Fruit fly (Drosophila melanogaster) whole organism, pupa: ENCODE results near the gene AhcyL2.

Experiments used
- CG10348 ChIP-seq: fragments of 200-800 bp; sonication (Bioruptor generic); IDR thresholded peaks from 2 replicates; pipeline ENCODE4 v1.3.6; 2022; ENCODE audit warnings: missing biosample characterization, missing genetic modification characterization
- CG12605 ChIP-seq: fragments of 200-800 bp; sonication (Bioruptor generic); IDR thresholded peaks from 2 replicates; pipeline ENCODE4 v1.3.6; 2022; ENCODE audit warnings: missing biosample characterization, missing genetic modification characterization
- CG13204 ChIP-seq: fragments of 200-800 bp; sonication (Bioruptor generic); optimal IDR thresholded peaks from 2 replicates; lab custom pipeline; 2018; ENCODE audit warnings: missing biosample characterization, mild to moderate bottlenecking, missing genetic modification characterization, moderate library complexity
- CG14655 ChIP-seq: fragments of 200-800 bp; sonication (Bioruptor generic); optimal IDR thresholded peaks from 3 replicates; lab custom pipeline; 2017; ENCODE audit warnings: mild to moderate bottlenecking, missing biosample characterization, missing genetic modification reagents, missing genetic modification characterization
- CG15710 ChIP-seq: fragments of 200-800 bp; sonication (Bioruptor generic); optimal IDR thresholded peaks from 2 replicates; lab custom pipeline; 2018; ENCODE audit warnings: missing biosample characterization, mild to moderate bottlenecking, missing genetic modification characterization, moderate library complexity
- CG17806 ChIP-seq: fragments of 200-800 bp; sonication (Bioruptor generic); optimal IDR thresholded peaks from 2 replicates; lab custom pipeline; 2018; ENCODE audit warnings: missing biosample characterization, mild to moderate bottlenecking, missing genetic modification characterization, moderate library complexity
- CG32121 ChIP-seq: fragments of 200-800 bp; sonication (Bioruptor generic); IDR thresholded peaks from 2 replicates; pipeline ENCODE4 v1.3.6; 2022; ENCODE audit warnings: missing biosample characterization, missing genetic modification characterization
- CG34367 ChIP-seq: fragments of 200-800 bp; sonication (Bioruptor generic); optimal IDR thresholded peaks from 2 replicates; lab custom pipeline; 2018; ENCODE audit warnings: missing biosample characterization, mild to moderate bottlenecking, missing genetic modification characterization
- CG4496 ChIP-seq: fragments of 200-800 bp; sonication (Bioruptor generic); IDR thresholded peaks from 3 replicates; pipeline ENCODE4 v1.3.6; 2022; ENCODE audit warnings: missing biosample characterization, missing genetic modification characterization
- CG8159 ChIP-seq: fragments of 200-800 bp; sonication (Bioruptor generic); optimal IDR thresholded peaks from 3 replicates; lab custom pipeline; 2018; ENCODE audit warnings: missing biosample characterization, mild to moderate bottlenecking, missing genetic modification characterization, moderate library complexity
- CG8301 ChIP-seq: fragments of 200-800 bp; sonication (Bioruptor generic); optimal IDR thresholded peaks from 2 replicates; lab custom pipeline; 2018; ENCODE audit warnings: missing biosample characterization, mild to moderate bottlenecking, missing genetic modification characterization
- CG9948 ChIP-seq: fragments of 200-800 bp; sonication (Bioruptor generic); optimal IDR thresholded peaks from 2 replicates; lab custom pipeline; 2018; ENCODE audit warnings: missing biosample characterization, mild to moderate bottlenecking, missing genetic modification characterization, moderate library complexity
- D1 ChIP-seq: fragments of 200-800 bp; sonication (Bioruptor generic); optimal IDR thresholded peaks from 2 replicates; lab custom pipeline; 2018; ENCODE audit warnings: missing biosample characterization, mild to moderate bottlenecking, missing genetic modification characterization, moderate library complexity
- EcR ChIP-seq: fragments of 200-800 bp; sonication (Bioruptor generic); optimal IDR thresholded peaks from 3 replicates; lab custom pipeline; 2019; ENCODE audit warnings: missing biosample characterization, missing genetic modification characterization, mild to moderate bottlenecking, moderate library complexity, missing genetic modification reagents
- Ets98B ChIP-seq: fragments of 200-800 bp; sonication (Bioruptor generic); IDR thresholded peaks from 2 replicates; pipeline ENCODE4 v1.3.6; 2022; ENCODE audit warnings: missing biosample characterization, missing genetic modification characterization
- Pif1A ChIP-seq: fragments of 200-800 bp; sonication (Bioruptor generic); optimal IDR thresholded peaks from 3 replicates; lab custom pipeline; 2016; ENCODE audit warnings: missing biosample characterization, missing genetic modification characterization
- Pif1B ChIP-seq: fragments of 200-800 bp; sonication (Bioruptor generic); optimal IDR thresholded peaks from 3 replicates; lab custom pipeline; 2016; ENCODE audit warnings: missing biosample characterization, missing genetic modification characterization
- Snoo ChIP-seq: fragments of 200-800 bp; sonication (Bioruptor generic); optimal IDR thresholded peaks from 3 replicates; lab custom pipeline; 2017; ENCODE audit warnings: missing biosample characterization, mild to moderate bottlenecking, missing genetic modification characterization, inconsistent platforms
- fd96Ca ChIP-seq: fragments of 200-800 bp; sonication (Bioruptor generic); IDR thresholded peaks from 3 replicates; pipeline ENCODE4 v1.3.6; 2022; ENCODE audit warnings: missing biosample characterization, missing genetic modification characterization
- gl ChIP-seq: fragments of 200-800 bp; sonication (Bioruptor generic); optimal IDR thresholded peaks from 2 replicates; lab custom pipeline; 2018; ENCODE audit warnings: missing biosample characterization, mild to moderate bottlenecking, missing genetic modification characterization
- rn ChIP-seq: fragments of 200-800 bp; sonication (Bioruptor generic); IDR thresholded peaks from 2 replicates; pipeline ENCODE4 v1.3.6; 2022; ENCODE audit warnings: missing biosample characterization, missing genetic modification characterization

AhcyL2 gene

DNA sequence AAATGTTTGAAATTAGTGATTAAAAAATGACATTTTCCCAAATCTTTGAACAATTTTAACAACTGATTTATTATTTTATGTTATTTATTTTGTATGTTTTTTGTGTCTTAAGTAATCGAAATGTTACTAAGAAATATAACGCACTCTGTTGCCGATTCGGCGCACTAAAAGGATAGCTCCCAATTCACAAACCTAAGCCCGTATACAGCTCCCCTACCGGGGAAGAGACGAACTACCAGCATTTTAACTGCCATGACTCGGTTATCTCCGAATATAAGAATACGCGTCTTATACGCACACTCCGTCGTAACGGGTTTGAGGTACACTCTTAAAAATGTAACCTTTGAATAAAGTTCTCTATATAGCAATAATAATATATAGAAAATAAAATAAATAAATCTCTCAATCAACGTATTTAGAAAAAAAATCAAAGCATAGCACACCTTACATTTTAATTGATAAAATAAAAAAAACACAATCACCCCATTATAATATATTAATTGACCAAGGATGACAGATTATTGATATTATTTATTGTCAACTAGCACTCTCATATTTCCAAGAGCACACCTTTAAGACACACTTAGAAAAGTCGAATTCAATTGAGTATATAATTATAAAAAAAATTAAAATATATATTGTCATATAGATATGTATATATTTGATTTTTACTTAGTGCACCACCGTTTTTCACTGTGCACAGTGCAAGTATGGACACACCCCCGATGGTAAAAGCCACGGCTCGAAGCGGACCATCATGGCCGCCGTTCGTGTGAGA lies 24.0 kb downstream of the AhcyL2 start:
- peak; percentile 85 for TF ChIP-seq CG9948 (tag; lab: Kevin White, UChicago)
- no peak for TF ChIP-seq CG12605 (GFP tag; lab: Robert Waterston, UW)
- no peak for TF ChIP-seq CG10348
- TF ChIP-seq CG15710: peak; percentile 82
- TF ChIP-seq EcR (GFP tag; lab: Kevin White, UChicago): no peak
- no peak; the same call in 2 of the 3 replicates for TF ChIP-seq CG4496
- TF ChIP-seq CG32121 (GFP tag; lab: Robert Waterston, UW): peak; percentile 69
- TF ChIP-seq Ets98B (GFP tag; lab: Robert Waterston, UW): peak; percentile 25; the same call in 1 of the 2 replicates
- no peak for TF ChIP-seq fd96Ca (GFP tag; lab: Robert Waterston, UW)
- peak; percentile 41 for TF ChIP-seq Pif1B
- TF ChIP-seq Snoo (tag; lab: Kevin White, UChicago): peak; percentile 80
- peak; percentile 11 for TF ChIP-seq D1 (tag; lab: Kevin White, UChicago)
- TF ChIP-seq CG34367 (tag; lab: Kevin White, UChicago): peak; percentile 63
- peak; percentile 69 for TF ChIP-seq CG8301 (tag; lab: Kevin White, UChicago)
- TF ChIP-seq rn (GFP tag; lab: Robert Waterston, UW): no peak
- no peak for TF ChIP-seq gl (tag; lab: Kevin White, UChicago)
- TF ChIP-seq CG17806 (tag; lab: Kevin White, UChicago): no peak
- peak; percentile 91 for TF ChIP-seq CG14655 (GFP tag; lab: Kevin White, UChicago)
- peak; percentile 85 for TF ChIP-seq CG8159 (tag; lab: Kevin White, UChicago)
- TF ChIP-seq Pif1A (GFP tag; lab: Kevin White, UChicago): peak; percentile 47
- TF ChIP-seq CG13204 (GFP tag; lab: Kevin White, UChicago): peak; percentile 44

DNA sequence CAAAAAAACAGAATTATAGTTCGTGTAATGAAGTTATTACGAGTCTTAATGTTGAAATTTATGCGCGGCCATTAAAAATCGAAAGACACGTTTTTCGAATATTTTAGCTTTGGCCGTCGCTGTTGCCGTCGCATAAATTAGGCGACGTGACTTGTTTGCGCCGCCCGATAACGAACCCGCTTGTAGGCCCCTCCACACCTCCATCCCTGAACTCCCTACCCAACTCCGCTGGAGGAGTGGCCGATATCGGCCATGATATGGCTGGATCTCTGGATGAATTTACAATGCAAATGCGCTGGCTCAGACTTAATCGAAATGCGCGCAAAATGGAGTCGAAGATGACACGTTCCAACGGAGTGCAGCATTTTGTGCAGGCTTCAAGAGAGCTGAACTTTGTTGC lies 27.5 kb downstream of the AhcyL2 start:
- TF ChIP-seq CG12605 (GFP tag; lab: Robert Waterston, UW): no peak
- TF ChIP-seq gl (tag; lab: Kevin White, UChicago): no peak
- no peak for TF ChIP-seq CG8301 (tag; lab: Kevin White, UChicago)
- no peak for TF ChIP-seq D1 (tag; lab: Kevin White, UChicago)
- TF ChIP-seq CG15710: no peak
- no peak for TF ChIP-seq Ets98B (GFP tag; lab: Robert Waterston, UW)
- no peak for TF ChIP-seq EcR (GFP tag; lab: Kevin White, UChicago)
- TF ChIP-seq CG34367 (tag; lab: Kevin White, UChicago): no peak
- no peak for TF ChIP-seq Snoo (tag; lab: Kevin White, UChicago)
- TF ChIP-seq rn (GFP tag; lab: Robert Waterston, UW): no peak
- TF ChIP-seq CG13204 (GFP tag; lab: Kevin White, UChicago): no peak

DNA sequence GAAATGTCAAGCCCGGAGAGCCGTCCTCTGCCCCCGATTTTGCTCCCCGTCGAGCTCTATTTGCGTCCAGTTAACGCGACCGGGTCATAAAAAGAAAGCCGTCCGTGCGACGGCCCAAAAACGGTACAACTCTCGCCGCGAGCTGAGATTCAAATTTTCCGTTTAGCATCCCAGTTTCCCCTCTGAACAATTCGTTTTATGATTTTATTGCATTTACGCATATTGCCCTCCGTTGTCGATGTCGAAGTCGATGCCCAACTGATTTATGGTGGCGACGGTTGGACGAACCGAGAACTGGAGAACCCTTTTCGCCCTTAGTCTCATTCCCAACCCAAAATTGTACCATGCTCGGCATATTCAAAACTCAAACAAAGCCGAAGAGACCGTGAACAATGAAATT lies 30.6 kb downstream of the AhcyL2 start:
- no peak for TF ChIP-seq CG14655 (GFP tag; lab: Kevin White, UChicago)
- no peak for TF ChIP-seq CG8159 (tag; lab: Kevin White, UChicago)
- TF ChIP-seq Snoo (tag; lab: Kevin White, UChicago): no peak
- TF ChIP-seq CG13204 (GFP tag; lab: Kevin White, UChicago): no peak

DNA sequence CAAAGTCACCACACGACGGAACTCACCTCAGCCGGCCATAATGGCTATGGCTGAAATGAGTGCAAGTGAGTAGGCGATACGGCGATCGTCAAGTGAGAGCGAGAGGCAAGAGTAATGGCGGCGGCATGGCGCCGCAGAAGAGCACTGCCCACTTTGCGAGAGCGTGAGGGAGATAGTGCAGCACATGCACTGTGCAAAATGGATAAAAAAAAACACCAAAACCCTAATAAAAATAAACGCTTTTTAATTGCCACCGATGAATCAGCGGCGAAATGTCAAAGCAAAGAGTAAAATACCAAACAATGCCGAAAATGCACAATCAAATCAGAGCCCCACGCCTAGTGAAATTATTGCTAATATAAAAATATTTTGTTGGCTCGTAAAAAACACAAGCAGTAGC lies 33.3 kb downstream of the AhcyL2 start:
- TF ChIP-seq Snoo (tag; lab: Kevin White, UChicago): no peak
- TF ChIP-seq CG17806 (tag; lab: Kevin White, UChicago): no peak
- no peak for TF ChIP-seq CG9948 (tag; lab: Kevin White, UChicago)
- TF ChIP-seq gl (tag; lab: Kevin White, UChicago): peak; percentile 28
- no peak for TF ChIP-seq CG13204 (GFP tag; lab: Kevin White, UChicago)
- TF ChIP-seq CG8159 (tag; lab: Kevin White, UChicago): peak; percentile 20
- TF ChIP-seq CG4496: peak; percentile 84
- TF ChIP-seq fd96Ca (GFP tag; lab: Robert Waterston, UW): peak; percentile 85
- TF ChIP-seq EcR (GFP tag; lab: Kevin White, UChicago): no peak
- peak; percentile 20; the same call in 1 of the 2 replicates for TF ChIP-seq CG32121 (GFP tag; lab: Robert Waterston, UW)
- peak; percentile 5; the same call in 1 of the 2 replicates for TF ChIP-seq rn (GFP tag; lab: Robert Waterston, UW)
- TF ChIP-seq CG14655 (GFP tag; lab: Kevin White, UChicago): peak; percentile 40
- no peak for TF ChIP-seq Pif1B
- TF ChIP-seq Ets98B (GFP tag; lab: Robert Waterston, UW): no peak; the same call in 1 of the 2 replicates
- TF ChIP-seq CG10348: no peak
- peak; percentile 21 for TF ChIP-seq CG8301 (tag; lab: Kevin White, UChicago)
- TF ChIP-seq D1 (tag; lab: Kevin White, UChicago): peak; percentile 12
- TF ChIP-seq CG15710: peak; percentile 23
- TF ChIP-seq Pif1A (GFP tag; lab: Kevin White, UChicago): peak; percentile 3
- peak; percentile 21; the same call in 1 of the 2 replicates for TF ChIP-seq CG12605 (GFP tag; lab: Robert Waterston, UW)
- TF ChIP-seq CG34367 (tag; lab: Kevin White, UChicago): peak; percentile 22

DNA sequence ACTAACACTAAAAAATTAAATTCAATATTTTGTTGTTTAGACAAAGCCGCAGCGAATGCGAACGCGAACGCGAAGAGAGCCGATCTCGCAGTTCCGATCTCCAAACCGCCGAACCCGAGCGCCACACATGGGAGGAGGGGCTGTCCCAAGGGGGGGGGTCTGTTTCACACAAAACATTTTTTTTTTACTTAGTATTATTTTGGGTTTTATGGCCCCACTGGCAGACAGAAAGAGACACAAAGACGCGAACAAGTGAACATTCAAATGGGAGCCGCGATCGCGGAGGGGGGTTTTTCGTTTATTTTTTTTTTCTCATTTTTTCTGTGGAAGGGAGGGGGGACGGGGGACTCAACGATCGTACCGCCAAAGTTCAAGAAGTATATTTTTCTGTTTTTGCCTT lies 37.7 kb downstream of the AhcyL2 start:
- TF ChIP-seq CG12605 (GFP tag; lab: Robert Waterston, UW) (no peak), fd96Ca (GFP tag; lab: Robert Waterston, UW) (no peak), CG17806 (tag; lab: Kevin White, UChicago) (no peak), CG32121 (GFP tag; lab: Robert Waterston, UW) (no peak), EcR (GFP tag; lab: Kevin White, UChicago) (no peak), Pif1A (GFP tag; lab: Kevin White, UChicago) (no peak), CG15710 (no peak), CG14655 (GFP tag; lab: Kevin White, UChicago) (no peak), Pif1B (no peak), CG9948 (tag; lab: Kevin White, UChicago) (no peak), CG34367 (tag; lab: Kevin White, UChicago) (no peak), rn (GFP tag; lab: Robert Waterston, UW) (no peak), Snoo (tag; lab: Kevin White, UChicago) (no peak), CG8301 (tag; lab: Kevin White, UChicago) (no peak)
- TF ChIP-seq, all 21 proteins: peak for 0
